Worm (Caenorhabditis elegans) whole organism, L4/young adult: ENCODE data around the gene dlc-4.

ENCODE experiments used
- W03F9.2 ChIP-seq: fragments of 150-350 bp; optimal IDR thresholded peaks from 2 replicates; lab custom pipeline; 2014; ENCODE audit warnings: missing biosample characterization, missing genetic modification characterization
- him-1 ChIP-seq: sonication (generic microtip); optimal IDR thresholded peaks from 2 replicates; lab custom pipeline; 2016; ENCODE audit warnings: missing genotype, missing genetic modification reagents, missing genetic modification characterization, missing compliant biosample characterization

ce11 chrIV:16400412-16401381, 42.4 kb upstream of the dlc-4 start:
- TF ChIP-seq him-1 (tag; lab: Kevin White, UChicago) (no peak), W03F9.2 (tag; lab: Kevin White, UChicago) (no peak)
